Fruit fly (Drosophila melanogaster): ENCODE measurements around the gene CG3857.

DNA sequence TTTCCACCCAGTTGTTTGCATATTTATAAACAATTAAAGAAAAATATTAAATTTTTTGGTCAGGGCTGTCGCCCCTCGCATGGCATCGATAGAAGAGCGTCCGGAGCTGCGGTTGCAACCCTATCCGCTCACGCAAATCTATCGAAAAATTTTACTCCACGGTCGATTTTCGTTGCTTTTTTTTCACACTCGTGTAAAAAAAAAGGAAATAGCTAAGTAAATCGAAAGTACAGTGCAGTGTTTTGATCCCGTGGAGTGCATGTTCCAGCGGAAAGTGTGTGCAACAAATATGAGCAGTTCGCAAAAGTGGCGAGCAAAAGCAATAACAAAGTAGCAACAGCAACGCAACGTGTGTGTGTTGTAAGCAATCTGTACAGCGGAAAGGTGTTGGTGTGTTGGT, 31.1 kb downstream of the CG3857 start, which contains the start of the genes Edem1 and Rbcn-3B:
- TF ChIP-seq cnc (optimal IDR thresholded peaks at IDR 0.05) (no peak), pad (GFP tag; optimal IDR thresholded peaks at IDR 0.05) (no peak), ovo (GFP tag; optimal IDR thresholded peaks at IDR 0.05) (no peak), CG7045 (GFP tag; optimal IDR thresholded peaks at IDR 0.05) (no peak), Mnt (GFP tag; optimal IDR thresholded peaks at IDR 0.05) (peak; percentile 70), CG1620 (GFP tag; optimal IDR thresholded peaks at IDR 0.05) (no peak)

Measured in whole organism, adult.